Fruit fly (Drosophila melanogaster): Measurements from ENCODE around the gene CG43799.

CG43799 gene

DNA sequence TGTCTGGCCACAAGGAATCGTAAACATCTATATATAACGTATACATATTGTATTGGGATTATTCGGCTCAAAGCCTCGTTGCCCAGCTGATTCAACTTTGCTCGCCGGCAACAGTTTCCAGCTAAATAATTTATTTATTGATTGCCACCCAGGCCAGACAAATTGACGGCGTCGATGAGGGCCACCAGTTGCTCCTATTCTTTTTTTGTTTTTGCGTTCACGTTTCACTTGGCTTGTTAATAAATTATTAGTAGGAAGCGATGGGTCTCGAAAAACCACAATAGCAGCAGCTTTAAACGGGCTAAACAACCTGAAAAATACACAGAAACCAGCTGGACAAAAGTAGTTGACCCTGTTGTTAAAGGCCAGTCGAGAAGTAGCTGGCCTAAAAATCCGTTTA is 10.5 kb upstream of the CG43799 start:
- TF ChIP-seq svp (GFP tag) (no peak), CG32006 (GFP tag; optimal IDR thresholded peaks at IDR 0.05) (no peak), CG6163 (GFP tag; IDR thresholded peaks at IDR 0.05) (no peak), Eip93F (GFP tag; optimal IDR thresholded peaks at IDR 0.05) (no peak), CG3032 (tag; optimal IDR thresholded peaks at IDR 0.05) (no peak), spab (GFP tag; optimal IDR thresholded peaks at IDR 0.05) (no peak), Eip78C (GFP tag) (peak; percentile 45), cyc (GFP tag; optimal IDR thresholded peaks at IDR 0.05) (no peak), dac (GFP tag; optimal IDR thresholded peaks at IDR 0.05) (no peak), fkh (GFP tag; optimal IDR thresholded peaks at IDR 0.05) (peak; percentile 50), CG10631 (GFP tag; optimal IDR thresholded peaks at IDR 0.05) (no peak), lz (GFP tag; optimal IDR thresholded peaks at IDR 0.05) (no peak), eg (GFP tag; IDR thresholded peaks at IDR 0.05) (no peak), CG31627 (GFP tag; optimal IDR thresholded peaks at IDR 0.05) (no peak)

DNA sequence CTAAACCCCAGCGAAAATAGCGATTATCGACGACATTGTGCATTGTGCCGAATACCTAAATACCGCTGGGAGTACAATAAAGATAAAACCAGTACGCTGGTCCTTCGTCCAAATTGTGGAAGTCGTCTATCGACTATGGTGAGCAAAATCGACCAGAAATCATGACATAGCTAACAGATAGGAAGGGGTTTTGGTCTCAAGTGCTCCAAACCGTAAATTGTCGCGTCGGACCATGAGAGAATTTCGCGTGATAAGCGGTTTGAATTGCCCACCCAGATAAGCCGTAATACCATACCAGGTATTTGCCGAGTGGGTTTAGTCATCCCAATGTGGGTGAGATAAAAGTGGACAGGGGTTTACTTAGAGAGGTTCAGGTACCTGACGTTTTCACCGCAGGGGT is 9.6 kb upstream of the CG43799 start:
- TF ChIP-seq fkh (GFP tag; optimal IDR thresholded peaks at IDR 0.05) (peak; percentile 42), Eip93F (GFP tag; optimal IDR thresholded peaks at IDR 0.05) (peak; percentile 8), Eip78C (GFP tag) (peak; percentile 10), CG6163 (GFP tag; IDR thresholded peaks at IDR 0.05) (0 out of 3 replicates have a peak, but pooled peaks have one; percentile 22), CG6276 (GFP tag; optimal IDR thresholded peaks at IDR 0.05) (no peak), vri (GFP tag; optimal IDR thresholded peaks at IDR 0.05) (peak; percentile 71), OdsH (GFP tag; optimal IDR thresholded peaks at IDR 0.05) (no peak), Eip75B (GFP tag; optimal IDR thresholded peaks at IDR 0.05) (no peak)

DNA sequence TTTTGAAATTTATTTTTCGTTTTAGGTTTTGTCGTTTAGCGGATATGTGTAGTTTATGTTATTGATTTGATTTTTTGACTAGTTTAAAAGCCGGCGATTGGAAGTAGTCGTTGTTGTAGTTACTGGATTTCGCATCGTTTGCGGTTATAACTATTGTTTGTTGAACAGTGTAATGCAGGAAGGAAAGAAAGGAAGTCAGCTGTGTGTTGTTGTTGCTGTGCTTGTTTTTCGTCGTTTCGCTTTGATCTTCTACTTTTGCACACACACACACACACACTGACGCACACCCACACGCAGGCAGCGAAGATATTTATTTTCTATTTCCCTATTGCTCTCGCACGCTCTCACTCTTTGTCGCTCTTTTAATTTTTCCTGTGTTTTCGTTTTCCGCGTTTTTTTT is 8.4 kb upstream of the CG43799 start:
- TF ChIP-seq Eip78C (GFP tag) (peak; percentile 29), Hr39 (GFP tag; optimal IDR thresholded peaks at IDR 0.05) (no peak), eg (GFP tag; IDR thresholded peaks at IDR 0.05) (0 out of 3 replicates have a peak, but pooled peaks have one; percentile 11), CG32006 (GFP tag; optimal IDR thresholded peaks at IDR 0.05) (peak; percentile 6), CG6163 (GFP tag; IDR thresholded peaks at IDR 0.05) (0 out of 3 replicates have a peak, but pooled peaks have one; percentile 34)

DNA sequence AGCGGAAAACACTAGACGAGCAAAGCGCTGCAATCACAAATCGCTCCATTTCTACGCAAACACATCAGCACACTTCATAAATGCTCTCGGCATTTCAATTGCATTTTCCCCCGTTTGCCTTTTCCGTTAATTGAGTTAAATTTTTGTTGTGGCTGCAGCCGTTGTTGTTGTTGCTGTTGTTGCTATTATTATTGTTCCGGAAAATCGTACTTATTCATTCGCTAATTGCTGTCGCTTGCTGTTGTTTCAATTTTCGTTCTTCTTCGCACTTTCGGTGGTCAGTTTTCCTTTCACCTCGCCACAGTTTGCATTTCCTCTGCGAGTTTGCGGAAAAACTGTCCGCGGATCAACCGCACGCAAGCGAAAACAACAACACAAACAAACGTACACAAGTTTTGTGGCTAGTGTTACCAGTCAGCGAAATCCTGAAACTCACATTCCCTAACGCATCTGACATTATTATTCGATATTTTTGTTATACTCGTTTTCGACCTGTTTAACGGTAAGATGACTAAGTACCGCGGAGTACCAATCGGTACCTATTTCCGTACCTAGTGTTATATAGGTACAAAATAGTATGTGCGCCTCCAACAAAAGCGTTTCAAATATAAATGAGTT is 7.8 kb upstream of the CG43799 start, which contains the start of gene CG13784:
Gene CG13784 (minus strand): TSS at position 384 of the 618 bp plus-strand sequence.
- peak; percentile 17 for TF ChIP-seq OdsH (GFP tag; optimal IDR thresholded peaks at IDR 0.05)
- TF ChIP-seq esn (GFP tag; optimal IDR thresholded peaks at IDR 0.05), result peak; percentile 29
- TF ChIP-seq cyc (GFP tag; optimal IDR thresholded peaks at IDR 0.05), result peak; percentile 11
- no peak for TF ChIP-seq Gug (GFP tag; IDR thresholded peaks at IDR 0.05)
- no peak for TF ChIP-seq CG16779 (tag; optimal IDR thresholded peaks at IDR 0.05)
- peak; percentile 18; the same call in 1 of the 3 replicates for TF ChIP-seq CG8119 (GFP tag; IDR thresholded peaks at IDR 0.05)
- TF ChIP-seq vri (GFP tag; optimal IDR thresholded peaks at IDR 0.05), result peak; percentile 54
- TF ChIP-seq CG7368 (GFP tag; optimal IDR thresholded peaks at IDR 0.05), result no peak
- no peak for TF ChIP-seq CG4318 (GFP tag; optimal IDR thresholded peaks at IDR 0.05)
- peak; percentile 12 for TF ChIP-seq net (GFP tag; optimal IDR thresholded peaks at IDR 0.05)
- TF ChIP-seq CG10669 (GFP tag; optimal IDR thresholded peaks at IDR 0.05), result no peak
- peak; percentile 43 for TF ChIP-seq CG6854 (GFP tag; optimal IDR thresholded peaks at IDR 0.05)
- peak; percentile 4 for TF ChIP-seq pdm3 (GFP tag; optimal IDR thresholded peaks at IDR 0.05)
- TF ChIP-seq CG6163 (GFP tag; IDR thresholded peaks at IDR 0.05), result peak; percentile 42; the same call in 1 of the 3 replicates
- no peak for TF ChIP-seq CG11762 (GFP tag; optimal IDR thresholded peaks at IDR 0.05; ENCODE audit: insufficient read depth)
- peak; percentile 3 for TF ChIP-seq acj6 (GFP tag; optimal IDR thresholded peaks at IDR 0.05)
- TF ChIP-seq Sox14 (GFP tag; optimal IDR thresholded peaks at IDR 0.05), result peak; percentile 54
- TF ChIP-seq Met (GFP tag; optimal IDR thresholded peaks at IDR 0.05), result no peak
- peak; percentile 73 for TF ChIP-seq svp (GFP tag)
- no peak for TF ChIP-seq dsx (GFP tag; optimal IDR thresholded peaks at IDR 0.05; ENCODE audit: poor library complexity, severe bottlenecking)
- peak; percentile 68 for TF ChIP-seq fkh (GFP tag; optimal IDR thresholded peaks at IDR 0.05)
- TF ChIP-seq lz (GFP tag; optimal IDR thresholded peaks at IDR 0.05), result peak; percentile 35
- no peak for TF ChIP-seq CG11902 (GFP tag; optimal IDR thresholded peaks at IDR 0.05)
- TF ChIP-seq ss (GFP tag; optimal IDR thresholded peaks at IDR 0.05), result peak in 1 of 2 experiments; percentile 59
- peak; percentile 9 for TF ChIP-seq CG10631 (GFP tag; optimal IDR thresholded peaks at IDR 0.05)
- TF ChIP-seq Eip75B (GFP tag; optimal IDR thresholded peaks at IDR 0.05), result peak; percentile 15
- peak; percentile 36 for TF ChIP-seq CG6808 (GFP tag; optimal IDR thresholded peaks at IDR 0.05)
- peak; percentile 77 for TF ChIP-seq Eip78C (GFP tag)
- peak; percentile 22 for TF ChIP-seq CG3032 (tag; optimal IDR thresholded peaks at IDR 0.05)
- TF ChIP-seq Hr4 (GFP tag; optimal IDR thresholded peaks at IDR 0.05), result peak; percentile 23
- no peak for TF ChIP-seq Smox (GFP tag; optimal IDR thresholded peaks at IDR 0.05)
- TF ChIP-seq eg (GFP tag; IDR thresholded peaks at IDR 0.05), result peak; percentile 66; the same call in 2 of the 3 replicates
